Fruit fly (Drosophila melanogaster): ENCODE measurements around the gene laf.
A peak's percentile ranks its signal among the peaks of the same experiment; 100 is the strongest.

The laf gene

dm6 chr3R:4852373-4852860 lies 25.9 kb downstream of the laf start, which contains the start of gene opa (continued):
- TF ChIP-seq CG17186 (GFP tag; optimal IDR thresholded peaks at IDR 0.05), result no peak
- TF ChIP-seq so (GFP tag; IDR thresholded peaks at IDR 0.05), result peak; percentile 39; the same call in 1 of the 3 replicates
- peak; percentile 100 for TF ChIP-seq CG1832 (GFP tag; optimal IDR thresholded peaks at IDR 0.05)
- no peak for TF ChIP-seq wor (GFP tag; IDR thresholded peaks at IDR 0.05)
- peak; percentile 13 for TF ChIP-seq sd (tag; optimal IDR thresholded peaks at IDR 0.05)
- peak; percentile 48 for TF ChIP-seq gcm (GFP tag; optimal IDR thresholded peaks at IDR 0.05)
- peak; percentile 54 for TF ChIP-seq CG42726 (GFP tag; IDR thresholded peaks at IDR 0.05; ENCODE audit: partially characterized antibody)
- TF ChIP-seq CG15011 (GFP tag; optimal IDR thresholded peaks at IDR 0.05), result no peak
- peak; percentile 78 for TF ChIP-seq Adf1 (GFP tag; IDR thresholded peaks at IDR 0.05)
- TF ChIP-seq zen2 (GFP tag; IDR thresholded peaks at IDR 0.05; ENCODE audit: partially characterized antibody), result 0 out of 3 replicates have a peak, but pooled peaks have one; percentile 15
- peak; percentile 26 for TF ChIP-seq pros (GFP tag; optimal IDR thresholded peaks at IDR 0.05)
- TF ChIP-seq CG10267 (tag; optimal IDR thresholded peaks at IDR 0.05), result no peak
- no peak for TF ChIP-seq CG6813 (GFP tag; optimal IDR thresholded peaks at IDR 0.05)
- peak; percentile 75 for TF ChIP-seq phol (tag; optimal IDR thresholded peaks at IDR 0.05)
- no peak for TF ChIP-seq peb (GFP tag; IDR thresholded peaks at IDR 0.05)
- 0 out of 3 replicates have a peak, but pooled peaks have one; percentile 44 for TF ChIP-seq sr (GFP tag; IDR thresholded peaks at IDR 0.05)
- TF ChIP-seq maf-S (GFP tag; optimal IDR thresholded peaks at IDR 0.05), result no peak
- peak; percentile 32; the same call in 1 of the 2 replicates for TF ChIP-seq ranshi (GFP tag; IDR thresholded peaks at IDR 0.05)
- TF ChIP-seq Nf-YA (GFP tag; IDR thresholded peaks at IDR 0.05), result peak; percentile 100
- TF ChIP-seq vvl (GFP tag; IDR thresholded peaks at IDR 0.05), result peak; percentile 44; the same call in 1 of the 2 replicates
- no peak for TF ChIP-seq cato (GFP tag; optimal IDR thresholded peaks at IDR 0.05; ENCODE audit: borderline replicate concordance)
- 0 out of 3 replicates have a peak, but pooled peaks have one; percentile 44 for TF ChIP-seq ci (GFP tag; IDR thresholded peaks at IDR 0.05)
- TF ChIP-seq Kr (GFP tag; optimal IDR thresholded peaks at IDR 0.05), result peak; percentile 53
- no peak for TF ChIP-seq CG4730 (GFP tag; IDR thresholded peaks at IDR 0.05)
- TF ChIP-seq sna (GFP tag; IDR thresholded peaks at IDR 0.05; ENCODE audit: partially characterized antibody), result 0 out of 2 replicates have a peak, but pooled peaks have one; percentile 21
- peak; percentile 100 for TF ChIP-seq Nf-YB (GFP tag; optimal IDR thresholded peaks at IDR 0.05)
- 0 out of 3 replicates have a peak, but pooled peaks have one; percentile 19 for TF ChIP-seq CG6791 (GFP tag; IDR thresholded peaks at IDR 0.05; ENCODE audit: partially characterized antibody)
- TF ChIP-seq nerfin-1 (tag; optimal IDR thresholded peaks at IDR 0.05), result peak; percentile 5
- TF ChIP-seq hbn (GFP tag; IDR thresholded peaks at IDR 0.05; ENCODE audit: partially characterized antibody), result no peak
- TF ChIP-seq crol (GFP tag; IDR thresholded peaks at IDR 0.05), result peak; percentile 71
- peak in 1 of 3 experiments; percentile 56 for TF ChIP-seq Stat92E (GFP tag; optimal IDR thresholded peaks at IDR 0.05)
- TF ChIP-seq ftz-f1 (GFP tag; optimal IDR thresholded peaks at IDR 0.05), result peak; percentile 52
- TF ChIP-seq tap (tag; optimal IDR thresholded peaks at IDR 0.05), result no peak
- TF ChIP-seq Jarid2 (GFP tag; optimal IDR thresholded peaks at IDR 0.05), result peak; percentile 89
- TF ChIP-seq CG18599 (GFP tag; optimal IDR thresholded peaks at IDR 0.05), result no peak
- no peak for TF ChIP-seq bab2 (GFP tag; optimal IDR thresholded peaks at IDR 0.05)
- peak; percentile 95 for TF ChIP-seq D (optimal IDR thresholded peaks at IDR 0.05)
- TF ChIP-seq D (GFP tag; optimal IDR thresholded peaks at IDR 0.05), result no peak
- peak; percentile 43; the same call in 1 of the 2 replicates for TF ChIP-seq nerfin-2 (GFP tag; IDR thresholded peaks at IDR 0.05; ENCODE audit: partially characterized antibody)
- no peak for TF ChIP-seq BEAF-32 (GFP tag; optimal IDR thresholded peaks at IDR 0.05)
- TF ChIP-seq CoRest (tag; optimal IDR thresholded peaks at IDR 0.05), result peak; percentile 81
- no peak for TF ChIP-seq CG16863 (GFP tag; optimal IDR thresholded peaks at IDR 0.05)
- TF ChIP-seq CG2199 (GFP tag; IDR thresholded peaks at IDR 0.05), result peak; percentile 49; the same call in 1 of the 3 replicates
- peak; percentile 27; the same call in 1 of the 2 replicates for TF ChIP-seq CG4360 (GFP tag; IDR thresholded peaks at IDR 0.05)
- TF ChIP-seq CG7786 (GFP tag; optimal IDR thresholded peaks at IDR 0.05), result no peak
- TF ChIP-seq chm (GFP tag; IDR thresholded peaks at IDR 0.05), result peak; percentile 44; the same call in 1 of the 2 replicates
- TF ChIP-seq nau (GFP tag; optimal IDR thresholded peaks at IDR 0.05), result no peak
- TF ChIP-seq CG12942 (GFP tag; optimal IDR thresholded peaks at IDR 0.05), result no peak

Measured in whole organism, embryonic.